1 fruit fly cellular context compared by ENCODE assay signal in the genomic region with DNA sequence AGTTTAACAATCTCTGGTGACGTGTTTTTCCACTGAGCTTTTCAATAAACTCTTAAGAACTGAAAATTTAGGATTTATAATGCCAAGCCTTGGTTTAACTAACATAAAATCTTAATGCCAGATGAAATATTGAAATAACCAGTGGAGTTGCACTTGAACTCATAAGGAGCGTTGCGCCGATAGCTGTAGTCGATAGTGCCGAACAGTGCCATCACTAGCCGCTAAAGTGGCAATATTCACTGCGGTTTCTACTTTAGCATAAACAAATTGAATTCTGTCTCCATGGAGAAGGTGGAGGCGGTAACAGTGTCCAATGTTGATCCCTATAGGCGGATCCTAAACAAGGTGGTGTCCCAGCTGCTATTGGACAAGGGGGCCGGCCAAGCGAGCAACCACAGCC.
TF ChIP-seq lines count a peak whose summit lies in the region.

Gene Taf8 (plus strand): TSS at position 193 of the 400 bp plus-strand sequence.

TF ChIP-seq in whole organism, embryonic, 481 proteins besides CTCF, POLR2A, EP300 and RAD21 (continued from another document):
- TF ChIP-seq sim (GFP tag; IDR thresholded peaks at IDR 0.05; lab: Robert Waterston, UW) (no peak), zen2 (GFP tag; IDR thresholded peaks at IDR 0.05; lab: Robert Waterston, UW; ENCODE audit: partially characterized antibody) (peak; percentile 51; the same call in 2 of the 3 replicates), Oli (tag; optimal IDR thresholded peaks at IDR 0.05; lab: Kevin White, UChicago) (no peak), sna (GFP tag; IDR thresholded peaks at IDR 0.05; lab: Robert Waterston, UW; ENCODE audit: partially characterized antibody) (0 out of 2 replicates have a peak, but pooled peaks have one; percentile 15), CG42726 (GFP tag; IDR thresholded peaks at IDR 0.05; lab: Robert Waterston, UW; ENCODE audit: partially characterized antibody) (peak; percentile 60), CG18764 (GFP tag; optimal IDR thresholded peaks at IDR 0.05; lab: Kevin White, UChicago) (no peak), Deaf1 (tag; optimal IDR thresholded peaks at IDR 0.05; lab: Kevin White, UChicago) (no peak), bbx (GFP tag; IDR thresholded peaks at IDR 0.05; lab: Robert Waterston, UW; ENCODE audit: partially characterized antibody) (peak; percentile 73), rib (GFP tag; IDR thresholded peaks at IDR 0.05; lab: Robert Waterston, UW) (no peak), run (tag; optimal IDR thresholded peaks at IDR 0.05; lab: Kevin White, UChicago) (no peak), usp (GFP tag; optimal IDR thresholded peaks at IDR 0.05; lab: Kevin White, UChicago) (no peak), CG7839 (tag; optimal IDR thresholded peaks at IDR 0.05; lab: Kevin White, UChicago) (no peak), slp2 (GFP tag; optimal IDR thresholded peaks at IDR 0.05; lab: Kevin White, UChicago) (no peak), Ada2b (GFP tag; IDR thresholded peaks at IDR 0.05; lab: Robert Waterston, UW) (no peak), psq (GFP tag; optimal IDR thresholded peaks at IDR 0.05; lab: Kevin White, UChicago) (no peak), Opbp (GFP tag; IDR thresholded peaks at IDR 0.05; lab: Robert Waterston, UW; ENCODE audit: partially characterized antibody) (peak; percentile 81; the same call in 2 of the 3 replicates), tll (GFP tag; optimal IDR thresholded peaks at IDR 0.05; lab: Kevin White, UChicago) (no peak), Ets97D (GFP tag; optimal IDR thresholded peaks at IDR 0.05; lab: Kevin White, UChicago) (no peak), trh (GFP tag; optimal IDR thresholded peaks at IDR 0.05; lab: Kevin White, UChicago) (no peak), cg (GFP tag; optimal IDR thresholded peaks at IDR 0.05; lab: Kevin White, UChicago) (no peak), CG2199 (GFP tag; IDR thresholded peaks at IDR 0.05; lab: Robert Waterston, UW) (no peak), pros (GFP tag; optimal IDR thresholded peaks at IDR 0.05; lab: Kevin White, UChicago) (no peak), CG7271 (tag; optimal IDR thresholded peaks at IDR 0.05; lab: Kevin White, UChicago) (no peak), bowl (GFP tag; IDR thresholded peaks at IDR 0.05; lab: Robert Waterston, UW) (no peak), dysf (GFP tag; IDR thresholded peaks at IDR 0.05; lab: Robert Waterston, UW) (no peak), nerfin-2 (GFP tag; IDR thresholded peaks at IDR 0.05; lab: Robert Waterston, UW; ENCODE audit: partially characterized antibody) (peak; percentile 47; the same call in 1 of the 2 replicates), bcd (GFP tag; optimal IDR thresholded peaks at IDR 0.05; lab: Kevin White, UChicago) (no peak), dmrt11E (tag; optimal IDR thresholded peaks at IDR 0.05; lab: Kevin White, UChicago) (no peak), cas (GFP tag; IDR thresholded peaks at IDR 0.05; lab: Robert Waterston, UW) (no peak), Gug (GFP tag; IDR thresholded peaks at IDR 0.05; lab: Robert Waterston, UW) (peak; percentile 49; the same call in 1 of the 4 replicates), B-H2 (GFP tag; optimal IDR thresholded peaks at IDR 0.05; lab: Kevin White, UChicago) (no peak), Camta (GFP tag; optimal IDR thresholded peaks at IDR 0.05; lab: Kevin White, UChicago) (no peak), Dref (GFP tag; IDR thresholded peaks at IDR 0.05; lab: Robert Waterston, UW) (peak; percentile 64), knrl (GFP tag; IDR thresholded peaks at IDR 0.05; lab: Robert Waterston, UW; ENCODE audit: partially characterized antibody) (peak; percentile 71; the same call in 2 of the 3 replicates), CG3065 (GFP tag; optimal IDR thresholded peaks at IDR 0.05; lab: Kevin White, UChicago) (no peak), br (optimal IDR thresholded peaks at IDR 0.05; lab: Kevin White, UChicago) (no peak), Hr39 (optimal IDR thresholded peaks at IDR 0.05; lab: Kevin White, UChicago) (no peak), CG17802 (tag; optimal IDR thresholded peaks at IDR 0.05; lab: Kevin White, UChicago) (no peak), E2f1 (GFP tag; IDR thresholded peaks at IDR 0.05; lab: Robert Waterston, UW) (no peak), CG3726 (GFP tag; IDR thresholded peaks at IDR 0.05; lab: Robert Waterston, UW) (no peak), MTF-1 (GFP tag; optimal IDR thresholded peaks at IDR 0.05; lab: Kevin White, UChicago; ENCODE audit: borderline replicate concordance) (no peak), bab2 (GFP tag; optimal IDR thresholded peaks at IDR 0.05; lab: Kevin White, UChicago) (no peak), CG12104 (GFP tag; optimal IDR thresholded peaks at IDR 0.05; lab: Kevin White, UChicago) (no peak), Hmr (GFP tag; optimal IDR thresholded peaks at IDR 0.05; lab: Kevin White, UChicago) (no peak), CG10209 (GFP tag; optimal IDR thresholded peaks at IDR 0.05; lab: Kevin White, UChicago) (no peak), Mrtf (GFP tag; IDR thresholded peaks at IDR 0.05; lab: Robert Waterston, UW) (0 out of 3 replicates have a peak, but pooled peaks have one; percentile 19), chn (GFP tag; optimal IDR thresholded peaks at IDR 0.05; lab: Kevin White, UChicago) (no peak), ro (GFP tag; IDR thresholded peaks at IDR 0.05; lab: Robert Waterston, UW) (no peak), CG17359 (tag; optimal IDR thresholded peaks at IDR 0.05; lab: Kevin White, UChicago) (no peak), Kr (GFP tag; optimal IDR thresholded peaks at IDR 0.05; lab: Kevin White, UChicago) (no peak), ap (GFP tag; IDR thresholded peaks at IDR 0.05; lab: Robert Waterston, UW) (no peak), Sox100B (GFP tag; optimal IDR thresholded peaks at IDR 0.05; lab: Kevin White, UChicago) (no peak), CG33213 (GFP tag; optimal IDR thresholded peaks at IDR 0.05; lab: Kevin White, UChicago) (no peak), CG11560 (tag; IDR thresholded peaks at IDR 0.05; lab: Robert Waterston, UW) (no peak), eve (GFP tag; optimal IDR thresholded peaks at IDR 0.05; lab: Kevin White, UChicago) (no peak), D19B (GFP tag; optimal IDR thresholded peaks at IDR 0.05; lab: Kevin White, UChicago) (no peak), CG8388 (GFP tag; optimal IDR thresholded peaks at IDR 0.05; lab: Kevin White, UChicago) (no peak), grau (tag; optimal IDR thresholded peaks at IDR 0.05; lab: Kevin White, UChicago) (no peak), Sry-δ (GFP tag; optimal IDR thresholded peaks at IDR 0.05; lab: Kevin White, UChicago) (peak; percentile 84), az2 (GFP tag; optimal IDR thresholded peaks at IDR 0.05; lab: Kevin White, UChicago) (no peak), HLHmδ (GFP tag; optimal IDR thresholded peaks at IDR 0.05; lab: Kevin White, UChicago) (no peak), da (GFP tag; optimal IDR thresholded peaks at IDR 0.05; lab: Kevin White, UChicago) (no peak), Lim3 (GFP tag; IDR thresholded peaks at IDR 0.05; lab: Robert Waterston, UW) (no peak), p53 (GFP tag; optimal IDR thresholded peaks at IDR 0.05; lab: Kevin White, UChicago) (no peak), chm (GFP tag; IDR thresholded peaks at IDR 0.05; lab: Robert Waterston, UW) (no peak), Antp (GFP tag; optimal IDR thresholded peaks at IDR 0.05; lab: Kevin White, UChicago) (peak; percentile 12), mam (GFP tag; optimal IDR thresholded peaks at IDR 0.05; lab: Kevin White, UChicago) (peak; percentile 20), CG10979 (tag; optimal IDR thresholded peaks at IDR 0.05; lab: Kevin White, UChicago) (no peak), twi (tag; optimal IDR thresholded peaks at IDR 0.05; lab: Kevin White, UChicago) (no peak), Hey (tag; optimal IDR thresholded peaks at IDR 0.05; lab: Kevin White, UChicago) (no peak), nom (GFP tag; optimal IDR thresholded peaks at IDR 0.05; lab: Kevin White, UChicago) (no peak), NK7.1 (GFP tag; optimal IDR thresholded peaks at IDR 0.05; lab: Kevin White, UChicago) (no peak), ken (GFP tag; IDR thresholded peaks at IDR 0.05; lab: Robert Waterston, UW) (no peak), pfk (GFP tag; optimal IDR thresholded peaks at IDR 0.05; lab: Kevin White, UChicago) (no peak), Bteb2 (GFP tag; optimal IDR thresholded peaks at IDR 0.05; lab: Kevin White, UChicago) (no peak), Lpt (GFP tag; optimal IDR thresholded peaks at IDR 0.05; lab: Kevin White, UChicago) (no peak), ham (GFP tag; IDR thresholded peaks at IDR 0.05; lab: Robert Waterston, UW) (no peak), CG6272 (GFP tag; IDR thresholded peaks at IDR 0.05; lab: Robert Waterston, UW) (0 out of 2 replicates have a peak, but pooled peaks have one; percentile 10), Abd-B (GFP tag; optimal IDR thresholded peaks at IDR 0.05; lab: Kevin White, UChicago) (no peak), Hmx (GFP tag; optimal IDR thresholded peaks at IDR 0.05; lab: Kevin White, UChicago) (no peak), HHEX (GFP tag; optimal IDR thresholded peaks at IDR 0.05; lab: Kevin White, UChicago) (no peak), ftz-f1 (GFP tag; optimal IDR thresholded peaks at IDR 0.05; lab: Kevin White, UChicago) (no peak), shn (GFP tag; optimal IDR thresholded peaks at IDR 0.05; lab: Kevin White, UChicago) (peak; percentile 11), CG30403 (GFP tag; optimal IDR thresholded peaks at IDR 0.05; lab: Kevin White, UChicago) (peak; percentile 4), wek (GFP tag; optimal IDR thresholded peaks at IDR 0.05; lab: Kevin White, UChicago) (no peak), Vsx1 (GFP tag; optimal IDR thresholded peaks at IDR 0.05; lab: Kevin White, UChicago) (no peak), pnt (GFP tag; optimal IDR thresholded peaks at IDR 0.05; lab: Kevin White, UChicago) (no peak), CG11085 (GFP tag; IDR thresholded peaks at IDR 0.05; lab: Robert Waterston, UW) (no peak), HLH3B (GFP tag; IDR thresholded peaks at IDR 0.05; lab: Robert Waterston, UW) (no peak), maf-S (GFP tag; optimal IDR thresholded peaks at IDR 0.05; lab: Kevin White, UChicago) (no peak), ato (GFP tag; IDR thresholded peaks at IDR 0.05; lab: Robert Waterston, UW; ENCODE audit: partially characterized antibody) (peak; percentile 54; the same call in 1 of the 2 replicates), pzg (GFP tag; optimal IDR thresholded peaks at IDR 0.05; lab: Kevin White, UChicago) (peak; percentile 29), CG34422 (GFP tag; IDR thresholded peaks at IDR 0.05; lab: Robert Waterston, UW) (peak; percentile 43; the same call in 1 of the 3 replicates), btn (GFP tag; optimal IDR thresholded peaks at IDR 0.05; lab: Kevin White, UChicago) (no peak), ssp (GFP tag; IDR thresholded peaks at IDR 0.05; lab: Robert Waterston, UW) (peak; percentile 41), tin (GFP tag; optimal IDR thresholded peaks at IDR 0.05; lab: Kevin White, UChicago) (no peak), CG2202 (tag; optimal IDR thresholded peaks at IDR 0.05; lab: Kevin White, UChicago) (no peak), chinmo (GFP tag; IDR thresholded peaks at IDR 0.05; lab: Robert Waterston, UW; ENCODE audit: partially characterized antibody) (0 out of 4 replicates have a peak, but pooled peaks have one; percentile 51), CG8924 (tag; optimal IDR thresholded peaks at IDR 0.05; lab: Kevin White, UChicago) (no peak), Doc3 (GFP tag; IDR thresholded peaks at IDR 0.05; lab: Robert Waterston, UW; ENCODE audit: partially characterized antibody) (peak; percentile 32; the same call in 1 of the 3 replicates), CG7963 (GFP tag; IDR thresholded peaks at IDR 0.05; lab: Robert Waterston, UW; ENCODE audit: partially characterized antibody) (peak; percentile 53; the same call in 2 of the 3 replicates), CG12942 (GFP tag; optimal IDR thresholded peaks at IDR 0.05; lab: Kevin White, UChicago) (no peak), NFAT (GFP tag; IDR thresholded peaks at IDR 0.05; lab: Robert Waterston, UW) (peak; percentile 39; the same call in 1 of the 2 replicates), CG1233 (GFP tag; optimal IDR thresholded peaks at IDR 0.05; lab: Kevin White, UChicago) (no peak), Fer3 (tag; optimal IDR thresholded peaks at IDR 0.05; lab: Kevin White, UChicago) (no peak), CG14965 (GFP tag; optimal IDR thresholded peaks at IDR 0.05; lab: Kevin White, UChicago; ENCODE audit: borderline replicate concordance) (no peak), al (GFP tag; IDR thresholded peaks at IDR 0.05; lab: Robert Waterston, UW) (0 out of 2 replicates have a peak, but pooled peaks have one; percentile 19), CG7357 (GFP tag; IDR thresholded peaks at IDR 0.05; lab: Robert Waterston, UW) (peak; percentile 70), Adf1 (GFP tag; IDR thresholded peaks at IDR 0.05; lab: Robert Waterston, UW) (no peak), CG12071 (GFP tag; optimal IDR thresholded peaks at IDR 0.05; lab: Kevin White, UChicago) (no peak), CG8944 (GFP tag; optimal IDR thresholded peaks at IDR 0.05; lab: Kevin White, UChicago) (no peak)
